Worm (Caenorhabditis elegans): ENCODE data around the gene tsn-1.

DNA sequence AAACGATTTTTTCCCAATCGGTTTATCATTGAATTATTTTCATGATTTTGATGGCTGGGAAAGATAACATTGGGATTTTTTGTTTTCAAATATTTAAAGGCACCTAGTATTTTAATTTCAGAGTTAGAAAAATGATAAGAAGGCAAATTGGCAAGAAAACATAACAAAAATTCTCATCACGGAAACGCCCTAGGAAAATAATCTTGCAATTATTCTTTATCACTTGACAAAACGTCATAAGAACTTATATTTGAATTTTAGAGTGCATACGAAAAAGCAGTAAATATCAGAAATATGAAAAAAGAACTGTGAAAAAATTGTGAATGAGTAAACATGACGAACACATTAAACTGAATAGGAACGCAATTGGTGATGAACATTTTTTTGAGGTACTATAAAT lies 49.3 kb upstream of the tsn-1 start:
- TF ChIP-seq dao-5 (tag; optimal IDR thresholded peaks at IDR 0.05), result no peak
- no peak for TF ChIP-seq W03F9.2 (tag; optimal IDR thresholded peaks at IDR 0.05)
